Fruit fly (Drosophila melanogaster): ENCODE results near the gene CG43760.

dm6 chr2L:15740918-15741317 is 35.7 kb downstream of the CG43760 start:
- no peak for TF ChIP-seq cnc (optimal IDR thresholded peaks at IDR 0.05)
- no peak for TF ChIP-seq cic (GFP tag; optimal IDR thresholded peaks at IDR 0.05)
- no peak for TF ChIP-seq CG11617 (GFP tag; optimal IDR thresholded peaks at IDR 0.05)
- no peak for TF ChIP-seq kay (GFP tag; ENCODE audit: borderline replicate concordance)
- no peak for TF ChIP-seq Crg-1 (GFP tag; optimal IDR thresholded peaks at IDR 0.05)
- no peak for TF ChIP-seq Hr96 (GFP tag; optimal IDR thresholded peaks at IDR 0.05)
- no peak for TF ChIP-seq toe (GFP tag; optimal IDR thresholded peaks at IDR 0.05)
- TF ChIP-seq ovo (GFP tag; optimal IDR thresholded peaks at IDR 0.05) = no peak
- no peak for TF ChIP-seq CG12768 (GFP tag; optimal IDR thresholded peaks at IDR 0.05)
- no peak for TF ChIP-seq CG14711 (tag; optimal IDR thresholded peaks at IDR 0.05)
